Worm (Caenorhabditis elegans) whole organism, L1 larva: ENCODE results near the gene str-143.

Source experiments
- aly-2 ChIP-seq: fragments of 150-350 bp; optimal IDR thresholded peaks from 2 replicates; lab custom pipeline; 2014; ENCODE audit warnings: missing biosample characterization, missing genetic modification characterization
- blmp-1 ChIP-seq: fragments of 150-350 bp; optimal IDR thresholded peaks from 2 replicates; lab custom pipeline; 2014; ENCODE audit warnings: missing biosample characterization, missing genetic modification characterization
- efl-1 ChIP-seq, 4 experiments: fragments of 150-350 bp; optimal IDR thresholded peaks in 3 of 4; peaks in 1 of 4; 1 replicate in 1 of 4; 2 replicates in 3 of 4; lab custom pipeline; 2014; ENCODE audit warnings: missing biosample characterization in 2 of 4, missing genetic modification characterization in 2 of 4, missing genetic modification reagents in 2 of 4
- efl-3 ChIP-seq: fragments of 200-800 bp; sonication (Bioruptor generic); optimal IDR thresholded peaks from 2 replicates; lab custom pipeline; 2018; ENCODE audit warnings: mild to moderate bottlenecking, missing genetic modification characterization, missing compliant biosample characterization
- elt-2 ChIP-seq: sonication (generic microtip); optimal IDR thresholded peaks from 2 replicates; lab custom pipeline; 2016; ENCODE audit warnings: missing genetic modification characterization, mild to moderate bottlenecking, inconsistent platforms, missing compliant biosample characterization, missing genetic modification reagents
- lin-35 ChIP-seq, 2 experiments: fragments of 150-350 bp; optimal IDR thresholded peaks; 2 replicates each; lab custom pipeline; 2014; ENCODE audit warnings: missing biosample characterization in 2 of 2, missing genetic modification characterization in 2 of 2, missing genetic modification reagents in 2 of 2
- nhr-20 ChIP-seq: sonication (generic microtip); optimal IDR thresholded peaks from 2 replicates; lab custom pipeline; 2016; ENCODE audit warnings: mild to moderate bottlenecking, missing genetic modification characterization, missing compliant biosample characterization
- pqm-1 ChIP-seq: sonication (generic microtip); optimal IDR thresholded peaks from 3 replicates; lab custom pipeline; 2017; ENCODE audit warnings: missing biosample characterization, missing genetic modification characterization
- snpc-4 ChIP-seq: fragments of 150-350 bp; optimal IDR thresholded peaks from 2 replicates; lab custom pipeline; 2014; ENCODE audit warnings: missing biosample characterization, missing genetic modification characterization

Gene str-143

DNA sequence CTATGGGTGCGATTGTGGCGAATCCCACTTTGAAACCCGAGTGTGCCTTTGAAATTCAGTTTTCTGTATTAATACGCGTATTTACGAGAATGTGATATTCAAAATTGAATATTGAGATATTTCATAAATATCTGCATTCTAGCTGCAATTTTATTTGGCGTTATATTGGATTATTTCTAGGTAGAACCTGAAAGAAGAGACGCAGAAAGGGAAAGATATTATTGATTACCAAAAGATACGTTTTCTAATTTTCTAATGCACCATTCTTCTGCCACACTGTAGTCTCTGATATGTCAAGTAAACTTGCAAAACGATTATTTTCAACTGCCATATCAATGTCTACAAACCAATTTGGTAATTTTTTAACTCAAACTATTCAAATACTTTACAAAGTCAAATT is 47.5 kb downstream of the str-143 start, which contains the start of gene ech-3:
ech-3 (plus strand) TSS at position 178 of the 400 bp plus-strand sequence.
- peak in 1 of 2 experiments; percentile 5 for TF ChIP-seq efl-1 (optimal IDR thresholded peaks at IDR 0.05; lab: Kevin White, UChicago)
- TF ChIP-seq efl-1 (GFP tag; optimal IDR thresholded peaks at IDR 0.05 in 1 of 2; lab: Kevin White, UChicago) = peak in 1 of 2 experiments; percentile 84
- no peak for TF ChIP-seq aly-2 (tag; lab: Kevin White, UChicago)
- TF ChIP-seq blmp-1 = peak; percentile 8
- TF ChIP-seq lin-35 (GFP tag; optimal IDR thresholded peaks at IDR 0.05; lab: Kevin White, UChicago) = peak in 1 of 2 experiments; percentile 30
- peak; percentile 31 for TF ChIP-seq nhr-20 (tag; lab: Kevin White, UChicago)

DNA sequence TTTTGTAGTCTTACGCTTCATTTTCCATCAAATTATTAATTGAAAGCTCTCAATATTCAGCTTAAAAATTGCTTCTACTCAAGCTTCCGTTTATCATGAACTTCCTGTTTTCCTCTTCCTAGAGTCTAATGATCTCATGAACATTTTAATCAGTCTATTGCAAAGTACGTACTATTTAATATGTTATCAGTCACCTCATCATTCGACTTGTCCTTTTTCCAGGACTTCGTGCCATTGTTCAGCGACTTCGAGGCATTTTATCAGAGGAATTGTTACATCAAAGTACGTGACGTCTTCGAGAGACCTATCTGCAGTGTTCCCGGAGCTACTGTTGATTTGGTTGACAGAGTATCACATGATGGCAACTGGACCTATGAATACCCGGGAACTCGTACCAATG is 49.8 kb downstream of the str-143 start:
- TF ChIP-seq pqm-1 (tag; lab: Kevin White, UChicago) = peak; percentile 1
- TF ChIP-seq efl-3 (GFP tag; lab: Kevin White, UChicago) = no peak
- peak; percentile 17 for TF ChIP-seq elt-2 (tag; lab: Kevin White, UChicago)
- TF ChIP-seq, all 84 proteins: peak for 2

DNA sequence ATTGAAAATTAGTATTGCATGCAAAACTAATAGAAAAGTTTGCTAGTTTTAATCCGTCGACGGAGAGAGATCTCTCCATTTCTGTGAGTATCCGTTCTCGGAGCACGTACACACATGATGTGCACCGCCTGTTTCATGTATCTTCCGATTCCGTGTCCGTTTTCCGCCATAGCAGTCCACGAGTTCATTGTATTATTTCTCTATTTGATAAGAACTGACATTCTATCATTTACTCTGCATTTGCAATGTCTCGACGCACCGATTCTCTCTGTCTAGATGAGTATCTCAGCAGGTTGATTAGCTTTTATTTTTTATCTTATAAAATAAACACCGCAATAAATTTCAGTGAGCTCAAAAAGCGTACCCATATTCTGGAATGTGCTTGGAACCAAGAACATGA is 50.6 kb downstream of the str-143 start:
- TF ChIP-seq elt-2 (tag; lab: Kevin White, UChicago) (peak; percentile 18), snpc-4 (tag; lab: Kevin White, UChicago) (no peak)
